Worm (Caenorhabditis elegans) whole organism, L1 larva: Measurements from ENCODE around the gene nlp-76.

Experiments
- ceh-82 ChIP-seq, 3 experiments: fragments of 150-350 bp in 1 of 3; sonication (generic microtip) in 2 of 3; optimal IDR thresholded peaks; 2 replicates each; lab custom pipeline; 2014 to 2017; ENCODE audit warnings: missing biosample characterization in 3 of 3, missing genetic modification characterization in 3 of 3
- lin-15B ChIP-seq: fragments of 150-350 bp; sonication (generic microtip); optimal IDR thresholded peaks from 3 replicates; lab custom pipeline; 2014; ENCODE audit warnings: missing biosample characterization, missing genetic modification characterization
- lsy-2 ChIP-seq, 2 experiments: fragments of 150-350 bp; optimal IDR thresholded peaks; 2 replicates each; lab custom pipeline; 2014; ENCODE audit warnings: missing biosample characterization in 2 of 2, missing genetic modification characterization in 2 of 2
- nhr-84 ChIP-seq: sonication (generic microtip); optimal IDR thresholded peaks from 2 replicates; lab custom pipeline; 2017; ENCODE audit warnings: missing biosample characterization, missing genetic modification characterization
- pqm-1 ChIP-seq: sonication (generic microtip); optimal IDR thresholded peaks from 3 replicates; lab custom pipeline; 2017; ENCODE audit warnings: missing biosample characterization, missing genetic modification characterization
- snpc-4 ChIP-seq: fragments of 150-350 bp; optimal IDR thresholded peaks from 2 replicates; lab custom pipeline; 2014; ENCODE audit warnings: missing biosample characterization, missing genetic modification characterization
- swsn-7 ChIP-seq: sonication (generic microtip); optimal IDR thresholded peaks from 2 replicates; lab custom pipeline; 2016; ENCODE audit warnings: missing genetic modification characterization, missing compliant biosample characterization

DNA sequence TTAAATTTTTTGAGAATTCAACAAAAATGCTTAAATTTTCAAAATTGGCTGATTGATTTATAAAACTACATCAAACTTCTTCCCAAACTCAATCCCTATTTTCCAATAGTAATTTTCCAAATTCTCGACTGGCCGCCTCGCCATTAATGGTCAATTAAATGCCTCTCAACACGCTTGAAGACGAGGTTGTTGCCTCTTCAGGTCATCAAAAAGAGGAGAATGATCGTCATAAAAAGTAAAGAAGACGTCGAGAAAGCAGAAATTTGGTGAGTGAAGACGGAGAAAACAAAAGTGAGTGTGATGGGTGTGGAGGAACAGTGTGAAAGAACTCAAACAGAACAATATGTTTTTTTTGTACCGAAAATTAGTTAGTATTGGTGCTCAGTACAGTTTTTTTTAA is 22.7 kb downstream of the nlp-76 start:
- TF ChIP-seq pqm-1 (tag; lab: Kevin White, UChicago) (no peak), ceh-82 (tag; optimal IDR thresholded peaks at IDR 0.05; lab: Kevin White, UChicago) (no peak), lin-15B (tag; lab: Kevin White, UChicago) (no peak), lsy-2 (tag; optimal IDR thresholded peaks at IDR 0.05; lab: Kevin White, UChicago) (no peak), swsn-7 (no peak), nhr-84 (tag; lab: Kevin White, UChicago) (no peak), snpc-4 (tag; lab: Kevin White, UChicago) (no peak)
